Worm (Caenorhabditis elegans) whole organism, L4 larva: Measurements from ENCODE around the gene F31F6.3.

Source experiments
- D1046.2 ChIP-seq: fragments of 200-800 bp; sonication (Bioruptor generic); IDR thresholded peaks from 2 replicates; pipeline ENCODE4 v1.3.6; 2022; ENCODE audit warnings: missing genetic modification characterization, missing compliant biosample characterization
- F49E8.2 ChIP-seq: sonication (generic microtip); optimal IDR thresholded peaks from 2 replicates; lab custom pipeline; 2016; ENCODE audit warnings: missing compliant biosample characterization, mild to moderate bottlenecking, missing genetic modification characterization, borderline replicate concordance
- T26A8.4 ChIP-seq: fragments of 200-800 bp; sonication (Bioruptor generic); IDR thresholded peaks from 2 replicates; pipeline ENCODE4 v1.3.6; 2022; ENCODE audit warnings: missing genetic modification characterization, missing compliant biosample characterization
- Y105C5A.15 ChIP-seq: fragments of 200-800 bp; sonication (Bioruptor generic); IDR thresholded peaks from 2 replicates; pipeline ENCODE4 v1.3.6; 2022; ENCODE audit warnings: missing genetic modification characterization, missing compliant biosample characterization
- Y75B8A.6 ChIP-seq: fragments of 200-800 bp; sonication (Bioruptor generic); IDR thresholded peaks from 2 replicates; pipeline ENCODE4 v1.3.6; 2022; ENCODE audit warnings: missing genetic modification reagents, missing genetic modification characterization, missing compliant biosample characterization
- arid-1 ChIP-seq: fragments of 200-800 bp; sonication (Bioruptor generic); conservative IDR thresholded peaks from 2 replicates; pipeline ENCODE4 v1.3.6; 2022; ENCODE audit warnings: missing genetic modification reagents, missing genetic modification characterization, missing compliant biosample characterization
- ceh-20 ChIP-seq: fragments of 200-800 bp; sonication (Bioruptor generic); IDR thresholded peaks from 2 replicates; pipeline ENCODE4 v1.3.6; 2022; ENCODE audit warnings: missing genetic modification reagents, missing genetic modification characterization, missing compliant biosample characterization
- ceh-28 ChIP-seq: fragments of 150-350 bp; optimal IDR thresholded peaks from 2 replicates; lab custom pipeline; 2014; ENCODE audit warnings: missing biosample characterization, missing genetic modification reagents, missing genetic modification characterization
- ceh-32 ChIP-seq: sonication (generic microtip); optimal IDR thresholded peaks from 2 replicates; lab custom pipeline; 2016; ENCODE audit warnings: mild to moderate bottlenecking, missing genetic modification characterization, missing compliant biosample characterization; ENCODE audit not compliant: poor library complexity
- ceh-82 ChIP-seq: sonication (generic microtip); optimal IDR thresholded peaks from 2 replicates; lab custom pipeline; 2017; ENCODE audit warnings: missing biosample characterization, missing genetic modification characterization
- cey-2 ChIP-seq: sonication (generic microtip); optimal IDR thresholded peaks from 3 replicates; lab custom pipeline; 2017; ENCODE audit warnings: missing genetic modification characterization, mild to moderate bottlenecking, missing compliant biosample characterization, antibody characterized with exemption, borderline replicate concordance; ENCODE audit not compliant: insufficient read depth
- ctbp-1 ChIP-seq: fragments of 200-800 bp; sonication (Bioruptor generic); IDR thresholded peaks from 2 replicates; pipeline ENCODE4 v1.3.6; 2022; ENCODE audit warnings: missing genetic modification reagents, missing genetic modification characterization, missing compliant biosample characterization
- daf-12 ChIP-seq: fragments of 150-350 bp; optimal IDR thresholded peaks from 2 replicates; lab custom pipeline; 2014; ENCODE audit warnings: missing biosample characterization, missing genetic modification reagents, missing genetic modification characterization
- daf-19 ChIP-seq: fragments of 200-800 bp; sonication (Bioruptor generic); conservative IDR thresholded peaks from 2 replicates; pipeline ENCODE4 v1.3.6; 2022; ENCODE audit warnings: missing genetic modification characterization, missing compliant biosample characterization
- dmd-6 ChIP-seq: fragments of 200-800 bp; sonication (Bioruptor generic); IDR thresholded peaks from 2 replicates; pipeline ENCODE4 v1.3.6; 2022; ENCODE audit warnings: missing genetic modification reagents, missing genetic modification characterization, missing compliant biosample characterization
- duxl-1 ChIP-seq: sonication (generic microtip); optimal IDR thresholded peaks from 2 replicates; lab custom pipeline; 2016; ENCODE audit warnings: mild to moderate bottlenecking, missing genetic modification characterization, moderate library complexity, missing compliant biosample characterization; ENCODE audit not compliant: poor library complexity
- dve-1 ChIP-seq: sonication (generic microtip); optimal IDR thresholded peaks from 2 replicates; lab custom pipeline; 2017; ENCODE audit warnings: antibody characterized with exemption, mild to moderate bottlenecking, missing genetic modification characterization, missing compliant biosample characterization; ENCODE audit not compliant: insufficient read depth
- egl-27 ChIP-seq: sonication (generic microtip); optimal IDR thresholded peaks from 3 replicates; lab custom pipeline; 2017; ENCODE audit warnings: missing biosample characterization, missing genetic modification reagents, missing genetic modification characterization
- egl-43 ChIP-seq: fragments of 200-800 bp; sonication (Bioruptor generic); IDR thresholded peaks from 2 replicates; pipeline ENCODE4 v1.3.6; 2022; ENCODE audit warnings: missing genetic modification reagents, missing genetic modification characterization, missing compliant biosample characterization
- fos-1 ChIP-seq: fragments of 150-350 bp; optimal IDR thresholded peaks from 2 replicates; lab custom pipeline; 2014; ENCODE audit warnings: missing biosample characterization, missing genetic modification characterization
- hif-1 ChIP-seq, 2 experiments: sonication (generic microtip); optimal IDR thresholded peaks; 2 replicates each; lab custom pipeline; 2016 to 2017; ENCODE audit warnings: missing compliant biosample characterization in 2 of 2, missing genetic modification characterization in 2 of 2, missing genetic modification reagents in 2 of 2, missing genotype in 2 of 2, mild to moderate bottlenecking in 1 of 2
- hlh-30 ChIP-seq: sonication (generic microtip); optimal IDR thresholded peaks from 2 replicates; lab custom pipeline; 2017; ENCODE audit warnings: antibody characterized with exemption, mild to moderate bottlenecking, missing genetic modification characterization, missing compliant biosample characterization; ENCODE audit not compliant: insufficient read depth
- hmg-1.1 ChIP-seq: fragments of 200-800 bp; sonication (Bioruptor generic); IDR thresholded peaks from 2 replicates; pipeline ENCODE4 v1.3.6; 2022; ENCODE audit warnings: missing genetic modification reagents, missing genetic modification characterization, missing compliant biosample characterization
- jun-1 ChIP-seq: fragments of 150-350 bp; optimal IDR thresholded peaks from 2 replicates; lab custom pipeline; 2014; ENCODE audit warnings: missing biosample characterization, missing genetic modification reagents, missing genetic modification characterization
- lin-1 ChIP-seq: fragments of 200-800 bp; sonication (Bioruptor generic); IDR thresholded peaks from 2 replicates; pipeline ENCODE4 v1.3.6; 2022; ENCODE audit warnings: missing genetic modification reagents, missing genetic modification characterization, missing compliant biosample characterization
- lin-13 ChIP-seq: fragments of 150-350 bp; optimal IDR thresholded peaks from 2 replicates; lab custom pipeline; 2014; ENCODE audit warnings: missing biosample characterization, missing genetic modification reagents, missing genetic modification characterization
- lin-15B ChIP-seq: fragments of 150-350 bp; sonication (generic microtip); optimal IDR thresholded peaks from 3 replicates; lab custom pipeline; 2014; ENCODE audit warnings: missing biosample characterization, missing genetic modification characterization
- lin-29 ChIP-seq: fragments of 200-800 bp; sonication (Bioruptor generic); IDR thresholded peaks from 2 replicates; pipeline ENCODE4 v1.3.6; 2022; ENCODE audit warnings: missing genetic modification reagents, missing genetic modification characterization, missing compliant biosample characterization
- lir-3 ChIP-seq: sonication (generic microtip); optimal IDR thresholded peaks from 2 replicates; lab custom pipeline; 2016; ENCODE audit warnings: mild to moderate bottlenecking, missing genetic modification characterization, missing compliant biosample characterization
- lsy-2 ChIP-seq, 2 experiments: fragments of 150-350 bp in 1 of 2; sonication (generic microtip) in 1 of 2; optimal IDR thresholded peaks; 2 replicates each; lab custom pipeline; 2014 to 2017; ENCODE audit warnings: missing biosample characterization in 2 of 2, missing genetic modification characterization in 2 of 2
- madf-9 ChIP-seq: fragments of 200-800 bp; sonication (Bioruptor generic); conservative IDR thresholded peaks from 2 replicates; pipeline ENCODE4 v1.3.6; 2022; ENCODE audit warnings: missing genetic modification reagents, missing genetic modification characterization, missing compliant biosample characterization
- mdl-1 ChIP-seq, 2 experiments: fragments of 150-350 bp in 1 of 2; sonication (generic microtip) in 1 of 2; optimal IDR thresholded peaks; 2 replicates each; lab custom pipeline; 2014 to 2017; ENCODE audit warnings: missing biosample characterization in 2 of 2, missing genetic modification characterization in 2 of 2
- mep-1 ChIP-seq: fragments of 150-350 bp; sonication (generic microtip); optimal IDR thresholded peaks from 3 replicates; lab custom pipeline; 2014; ENCODE audit warnings: missing biosample characterization, missing genetic modification characterization
- mxl-3 ChIP-seq: fragments of 200-800 bp; sonication (Bioruptor generic); optimal IDR thresholded peaks from 2 replicates; lab custom pipeline; 2018; ENCODE audit warnings: mild to moderate bottlenecking, missing genetic modification characterization, missing compliant biosample characterization
- nhr-41 ChIP-seq: fragments of 200-800 bp; sonication (Bioruptor generic); IDR thresholded peaks from 2 replicates; pipeline ENCODE4 v1.3.6; 2022; ENCODE audit warnings: missing genetic modification reagents, missing genetic modification characterization, missing compliant biosample characterization
- nhr-42 ChIP-seq: fragments of 200-800 bp; sonication (Bioruptor generic); IDR thresholded peaks from 2 replicates; pipeline ENCODE4 v1.3.6; 2022; ENCODE audit warnings: missing genetic modification characterization, missing compliant biosample characterization
- nhr-6 ChIP-seq: fragments of 150-350 bp; optimal IDR thresholded peaks from 2 replicates; lab custom pipeline; 2014; ENCODE audit warnings: missing biosample characterization, missing genetic modification characterization
- nhr-77 ChIP-seq: fragments of 150-350 bp; optimal IDR thresholded peaks from 2 replicates; lab custom pipeline; 2014; ENCODE audit warnings: missing biosample characterization, missing genetic modification characterization
- pha-4 ChIP-seq, 2 experiments: fragments of 150-350 bp in 1 of 2; fragments of 200-800 bp in 1 of 2; sonication (Bioruptor generic) in 1 of 2; IDR thresholded peaks in 1 of 2; optimal IDR thresholded peaks in 1 of 2; 2 replicates each; pipeline versions ENCODE4 v1.3.6 to Lab custom; 2014 to 2022; ENCODE audit warnings: missing genetic modification characterization in 2 of 2, missing genetic modification reagents in 2 of 2, missing biosample characterization in 1 of 2, missing compliant biosample characterization in 1 of 2
- pqm-1 ChIP-seq: sonication (generic microtip); optimal IDR thresholded peaks from 2 replicates; lab custom pipeline; 2017; ENCODE audit warnings: missing biosample characterization, missing genetic modification characterization
- set-16 ChIP-seq: fragments of 200-800 bp; sonication (Bioruptor generic); IDR thresholded peaks from 2 replicates; pipeline ENCODE4 v1.3.6; 2022; ENCODE audit warnings: missing genetic modification reagents, missing genetic modification characterization, missing compliant biosample characterization
- skn-1 ChIP-seq: fragments of 150-350 bp; optimal IDR thresholded peaks from 2 replicates; lab custom pipeline; 2014; ENCODE audit warnings: missing biosample characterization, missing genetic modification characterization
- tag-97 ChIP-seq: fragments of 200-800 bp; sonication (Bioruptor generic); IDR thresholded peaks from 2 replicates; pipeline ENCODE4 v1.3.6; 2022; ENCODE audit warnings: missing genetic modification characterization, missing compliant biosample characterization
- unc-130 ChIP-seq: sonication (generic microtip); optimal IDR thresholded peaks from 2 replicates; lab custom pipeline; 2016; ENCODE audit warnings: missing genetic modification reagents, missing genetic modification characterization, missing compliant biosample characterization
- unc-62 ChIP-seq, 3 experiments: fragments of 150-350 bp in 1 of 3; sonication (generic microtip); optimal IDR thresholded peaks in 2 of 3; peaks in 1 of 3; 1 replicate in 1 of 3; 2 replicates in 2 of 3; lab custom pipeline; 2014 to 2017; ENCODE audit warnings: missing biosample characterization in 3 of 3, missing genetic modification characterization in 3 of 3, missing genetic modification reagents in 3 of 3, missing genotype in 1 of 3
- zfp-2 ChIP-seq: sonication (generic microtip); optimal IDR thresholded peaks from 2 replicates; lab custom pipeline; 2016; ENCODE audit warnings: mild to moderate bottlenecking, missing genetic modification characterization, missing compliant biosample characterization
- zfp-3 ChIP-seq: fragments of 200-800 bp; sonication (Bioruptor generic); conservative IDR thresholded peaks from 2 replicates; pipeline ENCODE4 v1.3.6; 2022; ENCODE audit warnings: missing genetic modification reagents, missing genetic modification characterization, missing compliant biosample characterization
- ztf-7 ChIP-seq: fragments of 150-350 bp; optimal IDR thresholded peaks from 2 replicates; lab custom pipeline; 2014; ENCODE audit warnings: missing biosample characterization, missing genetic modification characterization

F31F6.3 gene

ce11 chrX:14824490-14825050, 48.1 kb downstream of the F31F6.3 start, which contains the start of gene mbk-1 (continued):
- TF ChIP-seq hlh-30 (tag; lab: Kevin White, UChicago) (peak; percentile 98), nhr-42 (GFP tag; lab: Robert Waterston, UW) (0 out of 2 replicates have a peak, but pooled peaks have one; percentile 56), nhr-41 (no peak), daf-19 (GFP tag; lab: Robert Waterston, UW) (no peak), nhr-6 (tag; lab: Kevin White, UChicago) (peak; percentile 6), unc-130 (GFP tag; lab: Kevin White, UChicago) (no peak), ztf-7 (peak; percentile 37), mep-1 (tag; lab: Kevin White, UChicago) (peak; percentile 86), set-16 (GFP tag; lab: Robert Waterston, UW) (no peak), skn-1 (tag; lab: Kevin White, UChicago) (no peak), ceh-20 (GFP tag; lab: Robert Waterston, UW) (peak; percentile 70; the same call in 1 of the 2 replicates), dmd-6 (GFP tag; lab: Robert Waterston, UW) (peak; percentile 75), fos-1 (no peak), lin-29 (no peak), lsy-2 (tag; optimal IDR thresholded peaks at IDR 0.05; lab: Kevin White, UChicago) (peak in 1 of 2 experiments; percentile 76), lin-15B (no peak), mdl-1 (tag; optimal IDR thresholded peaks at IDR 0.05; lab: Kevin White, UChicago) (peak; percentile 49 to 90), D1046.2 (GFP tag; lab: Robert Waterston, UW) (no peak), T26A8.4 (GFP tag; lab: Robert Waterston, UW) (no peak), Y75B8A.6 (GFP tag; lab: Robert Waterston, UW) (no peak), ceh-28 (no peak), egl-27 (tag; lab: Kevin White, UChicago) (no peak), hif-1 (tag; optimal IDR thresholded peaks at IDR 0.05; lab: Kevin White, UChicago) (peak in 1 of 2 experiments; percentile 27), cey-2 (no peak), ctbp-1 (GFP tag; lab: Robert Waterston, UW) (0 out of 2 replicates have a peak, but pooled peaks have one; percentile 26), nhr-77 (tag; lab: Kevin White, UChicago) (peak; percentile 76), zfp-3 (0 out of 2 replicates have a peak, but pooled peaks have one; percentile 37), lin-1 (peak; percentile 75), duxl-1 (tag; lab: Kevin White, UChicago) (no peak), ceh-32 (tag; lab: Kevin White, UChicago) (no peak), Y105C5A.15 (GFP tag; lab: Robert Waterston, UW) (no peak), unc-62 (GFP tag; optimal IDR thresholded peaks at IDR 0.05 in 1 of 2; lab: Kevin White, UChicago) (peak in 1 of 2 experiments; percentile 50), unc-62 (tag; optimal IDR thresholded peaks at IDR 0.05; lab: Kevin White, UChicago) (no peak), tag-97 (GFP tag; lab: Robert Waterston, UW) (no peak), dve-1 (peak; percentile 85), pqm-1 (tag; lab: Kevin White, UChicago) (peak; percentile 5), mxl-3 (peak; percentile 75), lir-3 (tag; lab: Kevin White, UChicago) (no peak), pha-4 (GFP tag; IDR thresholded peaks at IDR 0.05; lab: Robert Waterston, UW) (no peak), pha-4 (tag; optimal IDR thresholded peaks at IDR 0.05; lab: Kevin White, UChicago) (no peak), F49E8.2 (tag; lab: Kevin White, UChicago) (no peak), ceh-82 (no peak), lin-13 (peak; percentile 17), arid-1 (GFP tag; lab: Robert Waterston, UW) (peak; percentile 52; the same call in 1 of the 2 replicates), egl-43 (no peak), jun-1 (no peak), madf-9 (GFP tag; lab: Robert Waterston, UW) (0 out of 2 replicates have a peak, but pooled peaks have one; percentile 9), hmg-1.1 (GFP tag; lab: Robert Waterston, UW) (peak; percentile 80), daf-12 (tag; lab: Kevin White, UChicago) (no peak), zfp-2 (tag; lab: Kevin White, UChicago) (no peak)
